Fruit fly (Drosophila melanogaster) whole organism, pupa: ENCODE data around the gene kipf.
A peak's percentile ranks its signal among the peaks of the same experiment; 100 is the strongest.

Experiments used
- CG10348 ChIP-seq: fragments of 200-800 bp; sonication (Bioruptor generic); IDR thresholded peaks from 2 replicates; pipeline ENCODE4 v1.3.6; 2022; ENCODE audit warnings: missing biosample characterization, missing genetic modification characterization
- CG12605 ChIP-seq: fragments of 200-800 bp; sonication (Bioruptor generic); IDR thresholded peaks from 2 replicates; pipeline ENCODE4 v1.3.6; 2022; ENCODE audit warnings: missing biosample characterization, missing genetic modification characterization
- CG13204 ChIP-seq: fragments of 200-800 bp; sonication (Bioruptor generic); optimal IDR thresholded peaks from 2 replicates; lab custom pipeline; 2018; ENCODE audit warnings: missing biosample characterization, mild to moderate bottlenecking, missing genetic modification characterization, moderate library complexity
- CG14655 ChIP-seq: fragments of 200-800 bp; sonication (Bioruptor generic); optimal IDR thresholded peaks from 3 replicates; lab custom pipeline; 2017; ENCODE audit warnings: mild to moderate bottlenecking, missing biosample characterization, missing genetic modification reagents, missing genetic modification characterization
- CG15710 ChIP-seq: fragments of 200-800 bp; sonication (Bioruptor generic); optimal IDR thresholded peaks from 2 replicates; lab custom pipeline; 2018; ENCODE audit warnings: missing biosample characterization, mild to moderate bottlenecking, missing genetic modification characterization, moderate library complexity
- CG17806 ChIP-seq: fragments of 200-800 bp; sonication (Bioruptor generic); optimal IDR thresholded peaks from 2 replicates; lab custom pipeline; 2018; ENCODE audit warnings: missing biosample characterization, mild to moderate bottlenecking, missing genetic modification characterization, moderate library complexity
- CG32121 ChIP-seq: fragments of 200-800 bp; sonication (Bioruptor generic); IDR thresholded peaks from 2 replicates; pipeline ENCODE4 v1.3.6; 2022; ENCODE audit warnings: missing biosample characterization, missing genetic modification characterization
- CG34367 ChIP-seq: fragments of 200-800 bp; sonication (Bioruptor generic); optimal IDR thresholded peaks from 2 replicates; lab custom pipeline; 2018; ENCODE audit warnings: missing biosample characterization, mild to moderate bottlenecking, missing genetic modification characterization
- CG4496 ChIP-seq: fragments of 200-800 bp; sonication (Bioruptor generic); IDR thresholded peaks from 3 replicates; pipeline ENCODE4 v1.3.6; 2022; ENCODE audit warnings: missing biosample characterization, missing genetic modification characterization
- CG8159 ChIP-seq: fragments of 200-800 bp; sonication (Bioruptor generic); optimal IDR thresholded peaks from 3 replicates; lab custom pipeline; 2018; ENCODE audit warnings: missing biosample characterization, mild to moderate bottlenecking, missing genetic modification characterization, moderate library complexity
- CG8301 ChIP-seq: fragments of 200-800 bp; sonication (Bioruptor generic); optimal IDR thresholded peaks from 2 replicates; lab custom pipeline; 2018; ENCODE audit warnings: missing biosample characterization, mild to moderate bottlenecking, missing genetic modification characterization
- CG9948 ChIP-seq: fragments of 200-800 bp; sonication (Bioruptor generic); optimal IDR thresholded peaks from 2 replicates; lab custom pipeline; 2018; ENCODE audit warnings: missing biosample characterization, mild to moderate bottlenecking, missing genetic modification characterization, moderate library complexity
- D1 ChIP-seq: fragments of 200-800 bp; sonication (Bioruptor generic); optimal IDR thresholded peaks from 2 replicates; lab custom pipeline; 2018; ENCODE audit warnings: missing biosample characterization, mild to moderate bottlenecking, missing genetic modification characterization, moderate library complexity
- EcR ChIP-seq: fragments of 200-800 bp; sonication (Bioruptor generic); optimal IDR thresholded peaks from 3 replicates; lab custom pipeline; 2019; ENCODE audit warnings: missing biosample characterization, missing genetic modification characterization, mild to moderate bottlenecking, moderate library complexity, missing genetic modification reagents
- Ets98B ChIP-seq: fragments of 200-800 bp; sonication (Bioruptor generic); IDR thresholded peaks from 2 replicates; pipeline ENCODE4 v1.3.6; 2022; ENCODE audit warnings: missing biosample characterization, missing genetic modification characterization
- Pif1A ChIP-seq: fragments of 200-800 bp; sonication (Bioruptor generic); optimal IDR thresholded peaks from 3 replicates; lab custom pipeline; 2016; ENCODE audit warnings: missing biosample characterization, missing genetic modification characterization
- Pif1B ChIP-seq: fragments of 200-800 bp; sonication (Bioruptor generic); optimal IDR thresholded peaks from 3 replicates; lab custom pipeline; 2016; ENCODE audit warnings: missing biosample characterization, missing genetic modification characterization
- Snoo ChIP-seq: fragments of 200-800 bp; sonication (Bioruptor generic); optimal IDR thresholded peaks from 3 replicates; lab custom pipeline; 2017; ENCODE audit warnings: missing biosample characterization, mild to moderate bottlenecking, missing genetic modification characterization, inconsistent platforms
- fd96Ca ChIP-seq: fragments of 200-800 bp; sonication (Bioruptor generic); IDR thresholded peaks from 3 replicates; pipeline ENCODE4 v1.3.6; 2022; ENCODE audit warnings: missing biosample characterization, missing genetic modification characterization
- gl ChIP-seq: fragments of 200-800 bp; sonication (Bioruptor generic); optimal IDR thresholded peaks from 2 replicates; lab custom pipeline; 2018; ENCODE audit warnings: missing biosample characterization, mild to moderate bottlenecking, missing genetic modification characterization
- rn ChIP-seq: fragments of 200-800 bp; sonication (Bioruptor generic); IDR thresholded peaks from 2 replicates; pipeline ENCODE4 v1.3.6; 2022; ENCODE audit warnings: missing biosample characterization, missing genetic modification characterization

Gene kipf

DNA sequence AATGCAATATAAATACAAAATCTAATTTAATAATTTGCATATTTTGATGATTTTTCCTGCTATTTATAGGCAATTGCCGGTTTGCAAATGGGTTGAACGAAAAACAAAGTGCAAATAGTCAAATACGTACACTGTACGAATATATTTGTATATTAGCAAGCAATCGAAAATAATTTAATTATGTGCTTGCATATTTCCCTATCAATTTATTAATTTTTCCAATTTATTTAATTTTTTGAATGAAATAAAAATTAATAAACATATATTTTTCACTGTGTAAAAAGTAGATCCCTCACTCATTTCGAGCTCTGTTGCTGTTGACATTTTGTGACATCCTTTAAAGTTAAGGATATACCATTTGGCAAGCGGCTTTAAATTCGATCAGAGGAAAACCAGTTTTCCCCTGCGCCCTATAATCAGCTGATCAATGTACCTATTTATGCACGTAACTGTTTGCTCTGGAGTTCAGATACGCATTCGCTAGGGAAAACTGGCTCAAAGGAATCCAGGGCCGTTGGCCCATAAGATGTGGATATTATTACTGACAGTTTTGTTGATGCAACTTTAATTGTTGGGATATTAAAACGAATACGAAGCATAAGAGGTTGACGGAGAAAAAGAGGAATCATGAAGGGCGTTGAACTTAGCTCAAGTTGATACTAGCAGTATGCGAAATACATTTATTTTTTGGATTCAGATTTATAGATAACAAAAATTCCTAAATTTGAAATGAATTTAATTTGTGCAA, 39.6 kb downstream of the kipf start:
- TF ChIP-seq gl (tag; lab: Kevin White, UChicago): no peak
- peak; percentile 16 for TF ChIP-seq CG8301 (tag; lab: Kevin White, UChicago)
- TF ChIP-seq CG13204: no peak
- peak; percentile 75 for TF ChIP-seq CG8159 (tag; lab: Kevin White, UChicago)
- TF ChIP-seq CG12605 (GFP tag; lab: Robert Waterston, UW): no peak
- TF ChIP-seq CG4496 (GFP tag; lab: Robert Waterston, UW): 0 out of 3 replicates have a peak, but pooled peaks have one; percentile 44
- no peak for TF ChIP-seq rn (GFP tag; lab: Robert Waterston, UW)
- peak; percentile 60 for TF ChIP-seq CG14655 (GFP tag; lab: Kevin White, UChicago)
- no peak for TF ChIP-seq Pif1B (GFP tag; lab: Kevin White, UChicago)
- no peak for TF ChIP-seq Snoo
- TF ChIP-seq CG32121 (GFP tag; lab: Robert Waterston, UW): no peak
- no peak for TF ChIP-seq fd96Ca (GFP tag; lab: Robert Waterston, UW)
- peak; percentile 96 for TF ChIP-seq EcR (GFP tag; lab: Kevin White, UChicago)
- TF ChIP-seq Pif1A (GFP tag; lab: Kevin White, UChicago): peak; percentile 23
- peak; percentile 54 for TF ChIP-seq CG15710
- TF ChIP-seq D1 (tag; lab: Kevin White, UChicago): peak; percentile 32
- TF ChIP-seq CG10348 (GFP tag; lab: Robert Waterston, UW): no peak
- no peak for TF ChIP-seq Ets98B
- peak; percentile 68 for TF ChIP-seq CG17806 (tag; lab: Kevin White, UChicago)
- peak; percentile 22 for TF ChIP-seq CG34367
- TF ChIP-seq CG9948: peak; percentile 62
- TF ChIP-seq, all 21 proteins: peak for 11

DNA sequence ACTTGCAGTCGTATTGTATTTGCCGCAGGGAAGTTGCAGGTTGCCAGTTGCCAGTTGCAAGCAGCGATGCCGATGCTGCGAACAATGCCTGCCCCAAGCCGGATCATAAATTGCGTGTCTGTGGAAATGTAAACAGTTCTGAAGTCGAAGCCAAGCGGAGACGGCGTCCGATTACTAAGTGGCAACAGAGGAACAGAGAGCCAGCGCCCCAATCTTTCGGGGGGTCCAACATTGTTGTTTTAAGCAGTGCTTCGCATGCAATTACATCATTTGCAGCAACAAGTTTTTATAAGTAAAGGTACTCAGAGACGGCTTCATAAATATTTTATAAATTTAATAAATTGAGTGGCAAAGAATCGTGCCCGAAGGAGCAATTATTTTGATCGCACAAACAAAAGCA, 40.8 kb downstream of the kipf start:
- TF ChIP-seq EcR (GFP tag; lab: Kevin White, UChicago) (no peak), CG13204 (peak; percentile 10), fd96Ca (GFP tag; lab: Robert Waterston, UW) (no peak), CG8159 (tag; lab: Kevin White, UChicago) (no peak)
- TF ChIP-seq, all 21 proteins: peak for 1

DNA sequence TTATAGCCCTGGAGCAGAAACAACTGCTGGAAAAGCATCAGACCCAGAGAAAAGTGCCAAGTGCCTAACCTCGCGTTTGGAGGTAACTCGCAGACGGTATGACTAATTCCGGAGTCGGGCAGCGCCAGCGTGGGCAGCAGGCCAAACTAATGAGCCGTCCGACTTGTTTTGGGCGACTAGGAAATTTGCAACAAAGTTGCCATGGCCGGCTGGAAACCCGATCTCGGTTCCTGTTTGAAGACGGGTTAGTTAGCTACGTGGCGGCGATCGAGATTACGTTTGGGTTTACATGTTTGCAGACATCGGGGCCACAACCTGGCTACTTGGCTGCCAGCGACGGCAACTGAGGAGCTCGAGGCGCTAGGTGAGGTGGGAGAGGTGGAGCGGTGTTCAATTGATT, 43.4 kb downstream of the kipf start:
- TF ChIP-seq CG17806 (tag; lab: Kevin White, UChicago) (no peak), CG32121 (GFP tag; lab: Robert Waterston, UW) (no peak), Pif1B (GFP tag; lab: Kevin White, UChicago) (no peak), CG14655 (GFP tag; lab: Kevin White, UChicago) (no peak), CG9948 (no peak), gl (tag; lab: Kevin White, UChicago) (no peak), CG15710 (no peak), CG8159 (tag; lab: Kevin White, UChicago) (no peak), Snoo (no peak), Pif1A (GFP tag; lab: Kevin White, UChicago) (no peak)

dm6 chr3R:7961348-7961747, 47.7 kb downstream of the kipf start:
- TF ChIP-seq EcR (GFP tag; lab: Kevin White, UChicago): no peak

- TF ChIP-seq CG34367 (peak; percentile 55), Snoo (peak; percentile 73), CG15710 (peak; percentile 66), D1 (tag; lab: Kevin White, UChicago) (no peak), Pif1B (GFP tag; lab: Kevin White, UChicago) (peak; percentile 54), CG4496 (GFP tag; lab: Robert Waterston, UW) (peak; percentile 73; the same call in 2 of the 3 replicates), CG32121 (GFP tag; lab: Robert Waterston, UW) (no peak), CG14655 (GFP tag; lab: Kevin White, UChicago) (peak; percentile 87), EcR (GFP tag; lab: Kevin White, UChicago) (no peak), CG10348 (GFP tag; lab: Robert Waterston, UW) (no peak), fd96Ca (GFP tag; lab: Robert Waterston, UW) (peak; percentile 76), Ets98B (peak; percentile 49), gl (tag; lab: Kevin White, UChicago) (no peak), CG8301 (tag; lab: Kevin White, UChicago) (peak; percentile 54), CG17806 (tag; lab: Kevin White, UChicago) (peak; percentile 33), rn (GFP tag; lab: Robert Waterston, UW) (0 out of 2 replicates have a peak, but pooled peaks have one; percentile 21), CG12605 (GFP tag; lab: Robert Waterston, UW) (no peak), CG9948 (peak; percentile 78), CG8159 (tag; lab: Kevin White, UChicago) (peak; percentile 82), CG13204 (peak; percentile 84), Pif1A (GFP tag; lab: Kevin White, UChicago) (peak; percentile 15)
Measured at dm6 chr3R:7962778-7963494, 49.3 kb downstream of the kipf start.
